1 fruit fly cellular context compared by ENCODE assay signal in genomic region chr3R:27116465-27117092, dm6.
TF ChIP-seq lines count a peak whose summit lies in the region.

CG6066 (minus strand) TSS chr3R:27116707.
CG5880 (plus strand) TSS chr3R:27116745.

TF ChIP-seq in whole organism, embryonic, 481 proteins besides CTCF, POLR2A, EP300 and RAD21 (continued from another document):
- TF ChIP-seq CG15269 (tag; optimal IDR thresholded peaks at IDR 0.05; lab: Kevin White, UChicago) (no peak), lab (GFP tag; optimal IDR thresholded peaks at IDR 0.05; lab: Kevin White, UChicago) (no peak), Jarid2 (GFP tag; optimal IDR thresholded peaks at IDR 0.05; lab: Kevin White, UChicago) (no peak), CG3407 (GFP tag; optimal IDR thresholded peaks at IDR 0.05; lab: Kevin White, UChicago) (no peak), Poxn (GFP tag; IDR thresholded peaks at IDR 0.05; lab: Robert Waterston, UW) (no peak), stwl (tag; optimal IDR thresholded peaks at IDR 0.05; lab: Kevin White, UChicago) (peak; percentile 74), ken (GFP tag; IDR thresholded peaks at IDR 0.05; lab: Robert Waterston, UW) (no peak), Dref (GFP tag; IDR thresholded peaks at IDR 0.05; lab: Robert Waterston, UW) (peak; percentile 85), CG32772 (GFP tag; IDR thresholded peaks at IDR 0.05; lab: Robert Waterston, UW) (no peak), Sry-δ (GFP tag; optimal IDR thresholded peaks at IDR 0.05; lab: Kevin White, UChicago) (peak; percentile 84), Vsx1 (GFP tag; optimal IDR thresholded peaks at IDR 0.05; lab: Kevin White, UChicago) (no peak), fd102C (GFP tag; optimal IDR thresholded peaks at IDR 0.05; lab: Kevin White, UChicago) (no peak), CG6813 (GFP tag; optimal IDR thresholded peaks at IDR 0.05; lab: Kevin White, UChicago) (no peak), CG5953 (GFP tag; IDR thresholded peaks at IDR 0.05; lab: Robert Waterston, UW) (no peak), prd (optimal IDR thresholded peaks at IDR 0.05; lab: Kevin White, UChicago) (no peak), prd (GFP tag; IDR thresholded peaks at IDR 0.05; lab: Robert Waterston, UW) (no peak), CG14710 (tag; optimal IDR thresholded peaks at IDR 0.05; lab: Kevin White, UChicago) (peak; percentile 14), mld (GFP tag; IDR thresholded peaks at IDR 0.05; lab: Robert Waterston, UW; ENCODE audit: partially characterized antibody) (peak; percentile 61; the same call in 1 of the 3 replicates), fu2 (GFP tag; optimal IDR thresholded peaks at IDR 0.05; lab: Kevin White, UChicago) (no peak), nerfin-2 (GFP tag; IDR thresholded peaks at IDR 0.05; lab: Robert Waterston, UW; ENCODE audit: partially characterized antibody) (peak; percentile 71), sima (GFP tag; optimal IDR thresholded peaks at IDR 0.05; lab: Kevin White, UChicago) (no peak), slp2 (GFP tag; optimal IDR thresholded peaks at IDR 0.05; lab: Kevin White, UChicago) (no peak), Doc2 (GFP tag; IDR thresholded peaks at IDR 0.05; lab: Robert Waterston, UW) (no peak), CG10147 (GFP tag; optimal IDR thresholded peaks at IDR 0.05; lab: Kevin White, UChicago) (no peak), CG17328 (GFP tag; IDR thresholded peaks at IDR 0.05; lab: Robert Waterston, UW) (no peak), GATAe (GFP tag; conservative IDR thresholded peaks at IDR 0.05; lab: Robert Waterston, UW) (no peak), CG32767 (GFP tag; IDR thresholded peaks at IDR 0.05; lab: Robert Waterston, UW) (no peak), CG4424 (GFP tag; optimal IDR thresholded peaks at IDR 0.05; lab: Kevin White, UChicago) (no peak), dpn (GFP tag; optimal IDR thresholded peaks at IDR 0.05; lab: Kevin White, UChicago) (no peak), nmo (GFP tag; optimal IDR thresholded peaks at IDR 0.05; lab: Kevin White, UChicago) (peak; percentile 9), en (GFP tag; optimal IDR thresholded peaks at IDR 0.05; lab: Kevin White, UChicago) (no peak), Myb (GFP tag; optimal IDR thresholded peaks at IDR 0.05; lab: Kevin White, UChicago) (peak; percentile 29), bowl (GFP tag; IDR thresholded peaks at IDR 0.05; lab: Robert Waterston, UW) (no peak), CG6791 (GFP tag; IDR thresholded peaks at IDR 0.05; lab: Robert Waterston, UW; ENCODE audit: partially characterized antibody) (peak; percentile 83), CG6175 (GFP tag; IDR thresholded peaks at IDR 0.05; lab: Robert Waterston, UW) (no peak), PHDP (tag; optimal IDR thresholded peaks at IDR 0.05; lab: Kevin White, UChicago) (no peak), CG3995 (GFP tag; optimal IDR thresholded peaks at IDR 0.05; lab: Kevin White, UChicago) (peak; percentile 22), Sin3A (optimal IDR thresholded peaks at IDR 0.05; lab: Kevin White, UChicago) (peak; percentile 76), Sry-β (GFP tag; optimal IDR thresholded peaks at IDR 0.05; lab: Kevin White, UChicago) (no peak), CG30403 (GFP tag; optimal IDR thresholded peaks at IDR 0.05; lab: Kevin White, UChicago) (no peak), Chrac-16 (GFP tag; optimal IDR thresholded peaks at IDR 0.05; lab: Kevin White, UChicago) (no peak), hbn (GFP tag; IDR thresholded peaks at IDR 0.05; lab: Robert Waterston, UW; ENCODE audit: partially characterized antibody) (peak; percentile 73), cas (GFP tag; IDR thresholded peaks at IDR 0.05; lab: Robert Waterston, UW) (no peak), ERR (GFP tag; optimal IDR thresholded peaks at IDR 0.05; lab: Kevin White, UChicago) (no peak), Oli (tag; optimal IDR thresholded peaks at IDR 0.05; lab: Kevin White, UChicago) (no peak), Lpt (GFP tag; optimal IDR thresholded peaks at IDR 0.05; lab: Kevin White, UChicago) (no peak)
